Worm (Caenorhabditis elegans): Measurements from ENCODE around the gene fbxb-111.

fbxb-111 gene

DNA sequence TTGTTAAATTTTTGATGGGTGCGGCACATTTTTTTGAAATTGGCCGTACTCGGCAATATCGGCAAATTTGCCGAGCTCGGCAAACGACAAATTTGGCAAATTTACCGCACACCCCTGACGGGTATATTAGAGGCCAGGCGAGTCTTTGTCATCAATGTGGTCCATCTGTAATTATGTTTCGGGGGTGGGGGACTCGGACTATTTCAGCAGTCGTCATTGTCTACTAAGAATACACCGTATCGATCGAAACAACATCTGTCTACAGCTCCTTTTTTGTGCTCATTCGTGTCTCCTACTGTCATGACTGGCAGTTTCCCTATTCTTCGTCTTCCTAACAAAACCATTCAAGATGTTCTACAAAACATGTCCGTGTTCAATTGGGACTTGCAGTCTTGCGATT is 8.5 kb downstream of the fbxb-111 start, which contains the start of gene F08D12.15:
TSS of gene F08D12.15 (plus strand) at position 301 of the 400 bp plus-strand sequence.
- TF ChIP-seq cog-1 (tag; optimal IDR thresholded peaks at IDR 0.05), result no peak
- TF ChIP-seq klf-2 (GFP tag; conservative IDR thresholded peaks at IDR 0.05), result 0 out of 2 replicates have a peak, but pooled peaks have one; percentile 5

- TF ChIP-seq T22C8.4 (GFP tag; IDR thresholded peaks at IDR 0.05) (no peak), med-1 (GFP tag; optimal IDR thresholded peaks at IDR 0.05; ENCODE audit: insufficient read depth) (no peak), ztf-29 (GFP tag; IDR thresholded peaks at IDR 0.05) (no peak), flt-1 (GFP tag; IDR thresholded peaks at IDR 0.05) (no peak), tab-1 (GFP tag; IDR thresholded peaks at IDR 0.05) (no peak), ztf-23 (GFP tag; IDR thresholded peaks at IDR 0.05) (no peak), ref-1 (GFP tag; conservative IDR thresholded peaks at IDR 0.05) (no peak), cog-1 (tag; optimal IDR thresholded peaks at IDR 0.05) (no peak), klf-2 (GFP tag; conservative IDR thresholded peaks at IDR 0.05) (no peak)
Observed at ce11 chrII:2764664-2765063, 10.1 kb downstream of the fbxb-111 start, which contains the start of gene fbxb-108. Gene fbxb-108, plus strand, starts transcription at chrII:2764964.

DNA sequence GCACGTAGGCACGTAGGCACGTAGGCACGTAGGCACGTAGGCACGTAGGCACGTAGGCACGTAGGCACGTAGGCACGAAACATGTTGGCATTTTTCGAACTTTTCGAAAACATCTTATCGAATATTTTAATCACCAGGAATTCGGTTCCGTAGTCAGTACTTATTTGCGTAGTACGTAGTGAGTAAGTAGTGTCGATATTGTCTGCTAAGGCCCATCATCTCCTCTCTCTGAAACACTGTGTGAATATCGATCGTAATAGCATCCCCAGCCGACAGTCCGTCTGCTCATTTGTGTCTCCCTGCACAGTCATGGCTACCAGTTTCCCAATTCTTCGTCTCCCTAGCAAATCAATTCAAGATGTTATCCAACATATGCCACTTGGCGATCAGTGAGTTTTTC is 12.7 kb downstream of the fbxb-111 start, which contains the start of gene fbxb-106:
TSS of gene fbxb-106 (plus strand) at position 301 of the 400 bp plus-strand sequence.
- no peak for TF ChIP-seq flt-1 (GFP tag; IDR thresholded peaks at IDR 0.05)
- no peak for TF ChIP-seq klf-2 (GFP tag; conservative IDR thresholded peaks at IDR 0.05)
- no peak for TF ChIP-seq ztf-29 (GFP tag; IDR thresholded peaks at IDR 0.05)
- no peak for TF ChIP-seq med-1 (GFP tag; optimal IDR thresholded peaks at IDR 0.05; ENCODE audit: insufficient read depth)
- no peak for TF ChIP-seq T22C8.4 (GFP tag; IDR thresholded peaks at IDR 0.05)
- no peak for TF ChIP-seq ref-1 (GFP tag; conservative IDR thresholded peaks at IDR 0.05)
- no peak for TF ChIP-seq ztf-23 (GFP tag; IDR thresholded peaks at IDR 0.05)
- TF ChIP-seq tab-1 (GFP tag; IDR thresholded peaks at IDR 0.05), result no peak
- no peak for TF ChIP-seq cog-1 (tag; optimal IDR thresholded peaks at IDR 0.05)

ce11 chrII:2758476-2758875 is 16.3 kb downstream of the fbxb-111 start, which contains the start of gene fbxb-107:
Gene fbxb-107, plus strand, starts transcription at chrII:2758772.
- TF ChIP-seq ztf-23 (GFP tag; IDR thresholded peaks at IDR 0.05) (no peak), klf-2 (GFP tag; conservative IDR thresholded peaks at IDR 0.05) (no peak), ref-1 (GFP tag; conservative IDR thresholded peaks at IDR 0.05) (no peak), T22C8.4 (GFP tag; IDR thresholded peaks at IDR 0.05) (peak; percentile 18; the same call in 1 of the 2 replicates), ztf-29 (GFP tag; IDR thresholded peaks at IDR 0.05) (no peak)

DNA sequence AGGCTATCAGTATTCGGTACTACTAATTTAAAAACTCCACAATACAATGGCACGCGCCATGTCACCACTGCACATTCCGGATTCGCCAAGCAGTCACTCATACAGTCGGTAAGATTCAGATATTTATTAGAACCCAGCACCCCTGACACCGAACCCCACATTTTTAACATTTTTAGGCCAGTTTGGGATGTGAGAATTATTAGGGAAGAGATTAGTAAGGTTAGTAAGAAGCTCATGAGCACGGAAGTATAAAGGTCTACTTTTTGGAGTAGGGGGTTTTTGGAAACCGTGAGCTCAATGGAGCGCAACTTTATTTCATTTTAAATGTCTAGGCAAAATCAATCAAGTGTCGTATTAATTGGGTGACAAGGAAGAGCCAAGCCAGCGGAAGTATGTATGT is 16.9 kb downstream of the fbxb-111 start, which contains the start of gene F29A7.8:
TSS of gene F29A7.8 (minus strand) at position 101 of the 400 bp plus-strand sequence.
- TF ChIP-seq ref-1 (GFP tag; conservative IDR thresholded peaks at IDR 0.05), result no peak

DNA sequence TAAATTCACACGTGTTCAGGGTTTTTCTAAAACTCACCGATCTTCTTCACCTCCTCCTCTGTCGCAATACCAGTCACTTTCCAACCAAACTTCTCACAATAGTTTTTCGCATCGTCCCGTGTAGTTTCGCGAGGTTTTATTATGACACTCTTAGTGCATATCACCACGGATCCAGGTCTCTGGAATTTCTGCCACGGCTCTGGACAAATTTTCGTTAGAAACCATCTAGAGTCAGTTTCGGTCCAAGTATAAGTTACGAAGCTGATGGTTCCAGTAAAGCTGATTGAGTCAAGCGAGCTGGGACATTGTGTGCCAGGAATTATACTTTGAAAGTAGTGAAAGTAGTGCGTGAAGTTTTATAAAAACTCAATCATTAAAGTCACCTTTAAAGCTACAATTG is 18.5 kb downstream of the fbxb-111 start:
- TF ChIP-seq klf-2 (GFP tag; conservative IDR thresholded peaks at IDR 0.05), result no peak
- no peak for TF ChIP-seq ztf-23 (GFP tag; IDR thresholded peaks at IDR 0.05)
- no peak for TF ChIP-seq flt-1 (GFP tag; IDR thresholded peaks at IDR 0.05)
- TF ChIP-seq cog-1 (tag; optimal IDR thresholded peaks at IDR 0.05), result no peak
- no peak for TF ChIP-seq med-1 (GFP tag; optimal IDR thresholded peaks at IDR 0.05; ENCODE audit: insufficient read depth)
- TF ChIP-seq ztf-29 (GFP tag; IDR thresholded peaks at IDR 0.05), result no peak
- TF ChIP-seq T22C8.4 (GFP tag; IDR thresholded peaks at IDR 0.05), result no peak
- TF ChIP-seq ref-1 (GFP tag; conservative IDR thresholded peaks at IDR 0.05), result no peak
- TF ChIP-seq tab-1 (GFP tag; IDR thresholded peaks at IDR 0.05), result no peak

DNA sequence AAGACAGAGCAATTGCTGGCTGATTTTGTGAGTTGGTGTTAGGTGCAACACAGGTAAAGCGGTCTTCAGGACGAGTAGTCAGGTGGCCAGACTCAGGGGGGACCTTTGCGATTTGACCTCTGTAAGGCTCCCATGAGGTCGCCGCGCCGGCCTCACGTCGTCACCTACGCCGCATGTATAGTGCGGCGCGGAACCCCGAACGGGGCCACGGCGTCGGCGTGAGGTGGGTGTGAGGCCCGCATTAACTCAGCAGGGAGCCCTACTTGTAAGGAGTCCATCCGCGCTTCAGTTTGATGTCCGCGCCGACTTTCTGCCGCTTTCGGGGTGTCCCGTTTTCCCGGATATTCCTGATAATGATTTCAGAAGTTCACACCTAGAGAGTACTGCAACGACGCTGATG is 20.2 kb downstream of the fbxb-111 start:
- no peak for TF ChIP-seq T22C8.4 (GFP tag; IDR thresholded peaks at IDR 0.05)
- TF ChIP-seq ref-1 (GFP tag; conservative IDR thresholded peaks at IDR 0.05), result no peak
- no peak for TF ChIP-seq med-1 (GFP tag; optimal IDR thresholded peaks at IDR 0.05; ENCODE audit: insufficient read depth)
- no peak for TF ChIP-seq ztf-29 (GFP tag; IDR thresholded peaks at IDR 0.05)
- no peak for TF ChIP-seq cog-1 (tag; optimal IDR thresholded peaks at IDR 0.05)

ce11 chrII:2752999-2753398 is 21.8 kb downstream of the fbxb-111 start, which contains the start of gene F29A7.3:
Gene F29A7.3, plus strand, starts transcription at chrII:2753299.
- TF ChIP-seq med-1 (GFP tag; optimal IDR thresholded peaks at IDR 0.05; ENCODE audit: insufficient read depth) (no peak), ztf-29 (GFP tag; IDR thresholded peaks at IDR 0.05) (no peak), flt-1 (GFP tag; IDR thresholded peaks at IDR 0.05) (no peak), cog-1 (tag; optimal IDR thresholded peaks at IDR 0.05) (no peak), klf-2 (GFP tag; conservative IDR thresholded peaks at IDR 0.05) (no peak), ref-1 (GFP tag; conservative IDR thresholded peaks at IDR 0.05) (no peak), tab-1 (GFP tag; IDR thresholded peaks at IDR 0.05) (no peak), ztf-23 (GFP tag; IDR thresholded peaks at IDR 0.05) (no peak)

ce11 chrII:2752536-2752935 is 22.3 kb downstream of the fbxb-111 start, which contains the start of gene F29A7.6:
Gene F29A7.6, minus strand, starts transcription at chrII:2752611.
- no peak for TF ChIP-seq med-1 (GFP tag; optimal IDR thresholded peaks at IDR 0.05; ENCODE audit: insufficient read depth)
- TF ChIP-seq T22C8.4 (GFP tag; IDR thresholded peaks at IDR 0.05), result no peak
- TF ChIP-seq ztf-23 (GFP tag; IDR thresholded peaks at IDR 0.05), result peak; percentile 72; the same call in 1 of the 2 replicates
- peak; percentile 20 for TF ChIP-seq cog-1 (tag; optimal IDR thresholded peaks at IDR 0.05)
- TF ChIP-seq ztf-29 (GFP tag; IDR thresholded peaks at IDR 0.05), result no peak
- TF ChIP-seq klf-2 (GFP tag; conservative IDR thresholded peaks at IDR 0.05), result no peak
- no peak for TF ChIP-seq ref-1 (GFP tag; conservative IDR thresholded peaks at IDR 0.05)
- TF ChIP-seq tab-1 (GFP tag; IDR thresholded peaks at IDR 0.05), result no peak
- peak; percentile 65 for TF ChIP-seq flt-1 (GFP tag; IDR thresholded peaks at IDR 0.05)

DNA sequence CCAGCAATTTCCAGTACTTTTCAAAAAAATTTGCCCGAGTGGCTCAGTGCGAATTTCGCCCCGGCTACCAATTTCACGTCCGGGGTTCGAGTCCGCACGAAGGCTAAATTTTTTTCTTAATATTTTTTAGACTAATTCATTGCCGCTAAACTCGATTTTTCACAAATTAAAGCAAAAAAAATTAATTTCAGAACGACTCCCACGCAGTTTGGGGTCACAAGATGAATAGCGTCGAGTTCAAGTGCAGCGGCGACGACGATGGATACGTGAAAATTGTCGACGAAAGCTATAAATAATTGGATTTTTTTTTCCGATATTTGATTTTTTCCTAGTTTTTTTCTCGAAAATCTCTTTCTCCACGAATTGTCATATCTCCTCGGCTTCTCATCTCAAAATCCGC is 23.5 kb downstream of the fbxb-111 start:
- TF ChIP-seq ztf-29 (GFP tag; IDR thresholded peaks at IDR 0.05) (no peak), flt-1 (GFP tag; IDR thresholded peaks at IDR 0.05) (no peak), ref-1 (GFP tag; conservative IDR thresholded peaks at IDR 0.05) (no peak), med-1 (GFP tag; optimal IDR thresholded peaks at IDR 0.05; ENCODE audit: insufficient read depth) (no peak), klf-2 (GFP tag; conservative IDR thresholded peaks at IDR 0.05) (no peak), tab-1 (GFP tag; IDR thresholded peaks at IDR 0.05) (no peak), T22C8.4 (GFP tag; IDR thresholded peaks at IDR 0.05) (no peak), ztf-23 (GFP tag; IDR thresholded peaks at IDR 0.05) (no peak), cog-1 (tag; optimal IDR thresholded peaks at IDR 0.05) (no peak)

All from whole organism, midembryonic.